Worm (Caenorhabditis elegans) whole organism, L4/young adult: ENCODE results near the gene cec-8.

Experiments
- W03F9.2 ChIP-seq: fragments of 150-350 bp; optimal IDR thresholded peaks from 2 replicates; lab custom pipeline; 2014; ENCODE audit warnings: missing biosample characterization, missing genetic modification characterization
- dao-5 ChIP-seq: sonication (generic microtip); optimal IDR thresholded peaks from 2 replicates; lab custom pipeline; 2016; ENCODE audit warnings: missing genotype, missing genetic modification characterization, moderate library complexity, missing compliant biosample characterization
- him-1 ChIP-seq: sonication (generic microtip); optimal IDR thresholded peaks from 2 replicates; lab custom pipeline; 2016; ENCODE audit warnings: missing genotype, missing genetic modification reagents, missing genetic modification characterization, missing compliant biosample characterization

DNA sequence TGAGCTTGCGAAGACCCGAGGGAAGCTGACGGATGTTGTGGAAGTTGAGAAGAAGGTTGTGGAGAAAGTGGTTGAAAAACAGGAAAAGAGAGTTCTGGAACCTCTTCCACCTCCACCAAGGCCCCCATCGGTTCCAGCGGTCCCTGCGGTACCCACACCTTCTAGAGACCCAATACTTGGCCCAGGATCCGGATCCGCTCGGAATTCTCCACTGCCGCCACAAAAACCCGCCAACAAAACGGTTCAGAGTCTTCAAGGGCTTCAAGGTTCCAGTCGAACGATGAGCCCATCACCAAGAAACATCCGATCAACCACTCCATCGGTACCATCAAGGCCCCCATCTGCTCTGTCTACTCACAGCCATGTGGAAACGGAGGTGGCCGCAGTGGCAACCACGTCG is 7.9 kb downstream of the cec-8 start:
- TF ChIP-seq him-1 (tag; lab: Kevin White, UChicago) = no peak
- no peak for TF ChIP-seq dao-5 (tag; lab: Kevin White, UChicago)
- no peak for TF ChIP-seq W03F9.2 (tag; lab: Kevin White, UChicago)
